Fruit fly (Drosophila melanogaster) whole organism, larva: Measurements from ENCODE around the gene CG17141.

Experiments
- noc ChIP-seq: fragments of 200-800 bp; sonication (Bioruptor generic); optimal IDR thresholded peaks from 3 replicates; lab custom pipeline; 2019; ENCODE audit warnings: missing biosample characterization, mild to moderate bottlenecking, missing genetic modification characterization, moderate library complexity

CG17141 gene

dm6 chr3R:22747423-22748090 is at the start of gene CG17141:
TSS of gene CG17141 (minus strand) at chr3R:22747599.
- TF ChIP-seq noc (tag; lab: Kevin White, UChicago): no peak

- no peak for TF ChIP-seq noc (tag; lab: Kevin White, UChicago)
Observed at dm6 chr3R:22793953-22794352, 46.6 kb upstream of the CG17141 start.

dm6 chr3R:22789106-22789505 is 41.7 kb upstream of the CG17141 start:
- no peak for TF ChIP-seq noc (tag; lab: Kevin White, UChicago)

- no peak for TF ChIP-seq noc (tag; lab: Kevin White, UChicago)
Observed at dm6 chr3R:22784674-22785316, 37.4 kb upstream of the CG17141 start.

dm6 chr3R:22781412-22781811 is 34.0 kb upstream of the CG17141 start:
- peak; percentile 23 for TF ChIP-seq noc (tag; lab: Kevin White, UChicago)

- no peak for TF ChIP-seq noc (tag; lab: Kevin White, UChicago)
Observed at dm6 chr3R:22780135-22780534, 32.7 kb upstream of the CG17141 start.

- no peak for TF ChIP-seq noc (tag; lab: Kevin White, UChicago)
Observed at dm6 chr3R:22776457-22776856, 29.1 kb upstream of the CG17141 start.

dm6 chr3R:22771670-22772069 is 24.3 kb upstream of the CG17141 start, which contains the start of gene CG43095:
TSS of gene CG43095 (minus strand) at chr3R:22771770.
- no peak for TF ChIP-seq noc (tag; lab: Kevin White, UChicago)

- no peak for TF ChIP-seq noc (tag; lab: Kevin White, UChicago)
Observed at dm6 chr3R:22770887-22771286, 23.5 kb upstream of the CG17141 start, which contains the start of gene CG43094. TSS of gene CG43094 (minus strand) at chr3R:22770987.

dm6 chr3R:22770207-22770606 is 22.8 kb upstream of the CG17141 start, which contains the start of gene CG43093:
TSS of gene CG43093 (minus strand) at chr3R:22770307.
- no peak for TF ChIP-seq noc (tag; lab: Kevin White, UChicago)

- TF ChIP-seq noc (tag; lab: Kevin White, UChicago): no peak
Observed at dm6 chr3R:22769567-22769966, 22.2 kb upstream of the CG17141 start, which contains the start of gene CG43092. TSS of gene CG43092 (minus strand) at chr3R:22769667.

dm6 chr3R:22768633-22769032 is 21.2 kb upstream of the CG17141 start, which contains the start of gene CG43091:
TSS of gene CG43091 (minus strand) at chr3R:22768733.
- no peak for TF ChIP-seq noc (tag; lab: Kevin White, UChicago)

dm6 chr3R:22767599-22767998 is 20.2 kb upstream of the CG17141 start, which contains the start of gene CG13841:
TSS of gene CG13841 (minus strand) at chr3R:22767699.
- no peak for TF ChIP-seq noc (tag; lab: Kevin White, UChicago)

- no peak for TF ChIP-seq noc (tag; lab: Kevin White, UChicago)
Observed at dm6 chr3R:22766072-22766471, 18.7 kb upstream of the CG17141 start, which contains the start of gene Nepl15. TSS of gene Nepl15 (minus strand) at chr3R:22766172.

dm6 chr3R:22763587-22763986 is 16.2 kb upstream of the CG17141 start, which contains the start of gene Nepl14:
TSS of gene Nepl14 (minus strand) at chr3R:22763711.
- no peak for TF ChIP-seq noc (tag; lab: Kevin White, UChicago)

dm6 chr3R:22760988-22761387 is 13.6 kb upstream of the CG17141 start, which contains the start of gene Nepl13:
TSS of gene Nepl13 (minus strand) at chr3R:22761076.
- TF ChIP-seq noc (tag; lab: Kevin White, UChicago): no peak
